Fruit fly (Drosophila melanogaster) S2 (cell line): ENCODE data around the gene CG32263.

Experiments
- CG8478 ChIP-seq: fragments of >200 bp; optimal IDR thresholded peaks from 2 replicates; lab custom pipeline; 2018
- CTCF ChIP-seq, 2 experiments: fragments of >200 bp; optimal IDR thresholded peaks; 2 replicates each; lab custom pipeline; 2018

DNA sequence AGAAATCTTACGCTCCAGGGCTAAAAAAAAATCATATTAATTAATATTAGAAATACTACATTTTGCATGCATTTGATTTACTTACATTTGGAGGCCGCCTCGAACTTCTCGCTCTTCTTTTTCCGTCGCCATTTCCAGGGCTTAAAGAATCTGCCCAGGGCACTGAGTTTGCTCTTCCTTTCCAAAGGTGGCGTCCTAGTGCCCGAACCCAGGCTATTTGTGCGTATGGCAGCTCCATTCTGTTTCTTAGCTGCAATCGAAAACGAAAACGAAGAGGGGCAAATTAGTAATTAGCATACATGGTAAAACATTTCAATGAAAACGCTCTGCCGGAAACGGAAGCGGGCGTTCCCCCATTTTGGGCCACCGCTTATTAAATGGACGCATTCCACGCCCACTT lies 41.8 kb downstream of the CG32263 start:
- TF ChIP-seq CG8478 (no peak), CTCF (optimal IDR thresholded peaks at IDR 0.05; lab: Kevin White, UChicago) (peak; percentile 67 to 80)
